Worm (Caenorhabditis elegans): ENCODE measurements around the gene clec-86.

clec-86 gene

DNA sequence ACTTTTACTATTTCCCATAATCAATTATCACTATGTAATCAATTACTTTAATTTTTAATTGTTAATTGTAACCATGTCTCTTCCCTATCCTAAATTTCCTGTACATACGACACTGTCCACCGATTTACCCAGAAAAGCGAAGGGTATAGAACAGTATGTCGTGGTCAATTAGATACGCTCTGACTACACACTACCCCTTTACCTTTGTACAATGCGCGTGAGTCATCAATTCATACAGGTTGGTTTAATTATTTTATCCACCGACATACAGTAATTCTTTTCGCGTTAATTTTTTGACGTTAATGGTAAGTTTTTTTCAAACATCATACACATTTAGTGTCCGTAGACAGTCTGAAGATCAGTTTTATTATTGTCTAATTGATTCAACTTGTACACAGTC lies 42.0 kb downstream of the clec-86 start (continued):
- TF ChIP-seq F49E8.2 (tag; optimal IDR thresholded peaks at IDR 0.05; ENCODE audit: insufficient read depth), result no peak
- no peak for TF ChIP-seq madf-6 (GFP tag; IDR thresholded peaks at IDR 0.05)
- TF ChIP-seq cebp-1 (GFP tag; IDR thresholded peaks at IDR 0.05), result 0 out of 2 replicates have a peak, but pooled peaks have one; percentile 70
- TF ChIP-seq cebp-1 (tag; optimal IDR thresholded peaks at IDR 0.05), result no peak
- peak; percentile 59 for TF ChIP-seq ztf-3 (GFP tag; optimal IDR thresholded peaks at IDR 0.05)
- TF ChIP-seq cebp-2 (GFP tag; IDR thresholded peaks at IDR 0.05), result 0 out of 2 replicates have a peak, but pooled peaks have one; percentile 10
- no peak for TF ChIP-seq chd-7 (tag; optimal IDR thresholded peaks at IDR 0.05)
- TF ChIP-seq C06A6.2 (GFP tag; conservative IDR thresholded peaks at IDR 0.05), result peak; percentile 85
- TF ChIP-seq hlh-12 (tag; optimal IDR thresholded peaks at IDR 0.05), result no peak
- peak; percentile 96 for TF ChIP-seq gei-17 (GFP tag; optimal IDR thresholded peaks at IDR 0.05)
- peak; percentile 83 for TF ChIP-seq F22D6.2 (tag; optimal IDR thresholded peaks at IDR 0.05)
- TF ChIP-seq ztf-25 (GFP tag; IDR thresholded peaks at IDR 0.05), result no peak
- no peak for TF ChIP-seq F37B4.10 (GFP tag; IDR thresholded peaks at IDR 0.05)
- TF ChIP-seq die-1 (tag; optimal IDR thresholded peaks at IDR 0.05), result no peak
- peak; percentile 79 for TF ChIP-seq ekl-4 (GFP tag; IDR thresholded peaks at IDR 0.05)
- no peak for TF ChIP-seq fkh-3 (tag; optimal IDR thresholded peaks at IDR 0.05)
- TF ChIP-seq F33H1.4 (GFP tag; IDR thresholded peaks at IDR 0.05), result no peak
- TF ChIP-seq snpc-1.3 (tag; optimal IDR thresholded peaks at IDR 0.05; ENCODE audit: insufficient read depth), result peak; percentile 2
- no peak for TF ChIP-seq nhr-120 (GFP tag; IDR thresholded peaks at IDR 0.05)
- peak in 1 of 3 experiments; percentile 89 for TF ChIP-seq lin-35 (GFP tag; optimal IDR thresholded peaks at IDR 0.05)
- no peak for TF ChIP-seq F55B11.4 (tag; optimal IDR thresholded peaks at IDR 0.05; ENCODE audit: borderline replicate concordance, insufficient read depth)
- peak; percentile 49 for TF ChIP-seq akir-1 (GFP tag; optimal IDR thresholded peaks at IDR 0.05)
- peak; percentile 65 for TF ChIP-seq unc-62 (GFP tag; optimal IDR thresholded peaks at IDR 0.05)
- TF ChIP-seq pbrm-1 (GFP tag; IDR thresholded peaks at IDR 0.05), result peak; percentile 89
- no peak for TF ChIP-seq hrde-1 (tag; optimal IDR thresholded peaks at IDR 0.05; ENCODE audit: borderline replicate concordance)
- TF ChIP-seq K11D2.4 (GFP tag; IDR thresholded peaks at IDR 0.05), result peak; percentile 93
- 0 out of 2 replicates have a peak, but pooled peaks have one; percentile 45 for TF ChIP-seq madf-3 (GFP tag; IDR thresholded peaks at IDR 0.05)
- TF ChIP-seq sdz-38 (tag; optimal IDR thresholded peaks at IDR 0.05), result no peak
- peak; percentile 55 for TF ChIP-seq B0261.1 (tag; optimal IDR thresholded peaks at IDR 0.05)
- no peak; the same call in none of the 2 replicates for TF ChIP-seq rcor-1 (GFP tag; IDR thresholded peaks at IDR 0.05)
- TF ChIP-seq egl-18 (GFP tag; IDR thresholded peaks at IDR 0.05), result 0 out of 2 replicates have a peak, but pooled peaks have one; percentile 54
- peak; percentile 92 for TF ChIP-seq ZK185.1 (tag; optimal IDR thresholded peaks at IDR 0.05; ENCODE audit: poor library complexity, severe bottlenecking)
- TF ChIP-seq nhr-179 (tag; optimal IDR thresholded peaks at IDR 0.05), result peak; percentile 16
- TF ChIP-seq C17E4.6 (GFP tag; IDR thresholded peaks at IDR 0.05), result peak; percentile 69; the same call in 1 of the 2 replicates
- TF ChIP-seq egl-44 (GFP tag; IDR thresholded peaks at IDR 0.05), result peak; percentile 74
- peak; percentile 92 for TF ChIP-seq hmg-20 (GFP tag; IDR thresholded peaks at IDR 0.05)
- peak; percentile 77 for TF ChIP-seq madf-10 (tag; optimal IDR thresholded peaks at IDR 0.05)
- TF ChIP-seq rec-8 (tag; optimal IDR thresholded peaks at IDR 0.05), result no peak
- TF ChIP-seq F10E7.11 (tag; optimal IDR thresholded peaks at IDR 0.05), result no peak
- no peak for TF ChIP-seq tbp1 (GFP tag; optimal IDR thresholded peaks at IDR 0.05)
- TF ChIP-seq sea-2 (GFP tag; IDR thresholded peaks at IDR 0.05), result no peak
- TF ChIP-seq repo-1 (tag; optimal IDR thresholded peaks at IDR 0.05), result peak; percentile 97
- TF ChIP-seq snpc-4 (GFP tag; optimal IDR thresholded peaks at IDR 0.05), result no peak
- peak in 1 of 4 experiments; percentile 77 for TF ChIP-seq snpc-4 (tag; optimal IDR thresholded peaks at IDR 0.05)
- peak; percentile 27 for TF ChIP-seq nhr-27 (tag; optimal IDR thresholded peaks at IDR 0.05)
- TF ChIP-seq ztf-28 (GFP tag; IDR thresholded peaks at IDR 0.05), result no peak

Measured in whole organism, young adult.